Fruit fly (Drosophila melanogaster) whole organism, wandering third instar larva: ENCODE measurements around the gene CG4362.

ENCODE experiments used
- N ChIP-seq: fragments of >200 bp; optimal IDR thresholded peaks from 2 replicates; lab custom pipeline; 2018; ENCODE audit warnings: missing biosample characterization, missing external identifiers, missing genetic modification characterization
- brk ChIP-seq: fragments of 200-800 bp; sonication (Bioruptor generic); optimal IDR thresholded peaks from 2 replicates; lab custom pipeline; 2016; ENCODE audit warnings: missing biosample characterization, mild to moderate bottlenecking, missing genetic modification characterization

DNA sequence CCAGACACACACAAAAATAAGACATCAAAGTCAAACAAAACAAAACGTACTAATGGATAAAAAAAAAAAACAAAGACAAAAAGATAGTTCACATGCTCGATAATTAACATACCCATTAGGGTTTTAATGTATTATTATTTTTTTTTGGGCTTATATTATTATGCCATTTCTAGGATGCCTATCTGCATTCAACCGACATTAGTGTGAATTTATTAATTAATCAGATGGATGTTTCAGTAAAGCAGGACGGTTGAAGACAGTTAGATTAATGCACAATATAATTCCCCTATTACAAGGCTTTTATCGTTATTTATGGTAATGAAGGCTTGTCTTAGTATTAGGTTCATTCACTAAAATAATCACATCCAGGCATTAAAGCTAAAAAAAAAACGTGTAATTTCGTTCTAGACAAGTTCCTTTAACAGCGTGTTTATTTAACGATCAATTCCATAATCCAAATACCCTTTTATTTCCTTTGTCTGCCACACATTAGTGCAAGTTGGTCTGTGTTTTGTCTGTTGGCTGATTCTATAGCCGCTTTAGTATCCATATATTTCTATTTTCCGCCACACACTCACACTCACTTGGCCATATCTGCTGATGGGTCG lies 42.0 kb downstream of the CG4362 start:
- TF ChIP-seq brk (GFP tag; lab: Kevin White, UChicago) = no peak
- no peak for TF ChIP-seq N (GFP tag; lab: Kevin White, UChicago)
